Worm (Caenorhabditis elegans) whole organism, L1 larva: ENCODE measurements around the gene htz-1.

Experiments
- C16A3.4 ChIP-seq: fragments of 150-350 bp; optimal IDR thresholded peaks from 2 replicates; lab custom pipeline; 2014; ENCODE audit warnings: missing biosample characterization, missing genetic modification characterization
- blmp-1 ChIP-seq: fragments of 150-350 bp; optimal IDR thresholded peaks from 2 replicates; lab custom pipeline; 2014; ENCODE audit warnings: missing biosample characterization, missing genetic modification characterization
- ceh-88 ChIP-seq: fragments of 200-800 bp; sonication (Bioruptor generic); IDR thresholded peaks from 2 replicates; pipeline ENCODE4 v1.3.6; 2022; ENCODE audit warnings: missing genetic modification characterization, missing compliant biosample characterization
- dsc-1 ChIP-seq: sonication (generic microtip); optimal IDR thresholded peaks from 2 replicates; lab custom pipeline; 2016; ENCODE audit warnings: mild to moderate bottlenecking, missing genetic modification characterization, missing compliant biosample characterization
- efl-1 ChIP-seq, 4 experiments: fragments of 150-350 bp; optimal IDR thresholded peaks in 3 of 4; peaks in 1 of 4; 1 replicate in 1 of 4; 2 replicates in 3 of 4; lab custom pipeline; 2014; ENCODE audit warnings: missing biosample characterization in 2 of 4, missing genetic modification characterization in 2 of 4, missing genetic modification reagents in 2 of 4
- efl-3 ChIP-seq: fragments of 200-800 bp; sonication (Bioruptor generic); optimal IDR thresholded peaks from 2 replicates; lab custom pipeline; 2018; ENCODE audit warnings: mild to moderate bottlenecking, missing genetic modification characterization, missing compliant biosample characterization
- egl-13 ChIP-seq: sonication (generic microtip); optimal IDR thresholded peaks from 2 replicates; lab custom pipeline; 2016; ENCODE audit warnings: missing genotype, missing genetic modification reagents, missing genetic modification characterization, missing compliant biosample characterization
- egl-27 ChIP-seq, 2 experiments: fragments of 150-350 bp in 1 of 2; sonication (generic microtip); optimal IDR thresholded peaks; 3 replicates each; lab custom pipeline; 2017 to 2018; ENCODE audit warnings: missing biosample characterization in 2 of 2, missing genetic modification characterization in 2 of 2, missing genetic modification reagents in 2 of 2
- elt-3 ChIP-seq, 6 experiments: fragments of 150-350 bp in 1 of 6; sonication (generic microtip); optimal IDR thresholded peaks; 2 replicates each; lab custom pipeline; 2017 to 2018; ENCODE audit warnings: missing biosample characterization in 6 of 6, missing genetic modification characterization in 6 of 6, inconsistent platforms in 1 of 6
- ets-5 ChIP-seq: fragments of 200-800 bp; sonication (Bioruptor generic); IDR thresholded peaks from 2 replicates; pipeline ENCODE4 v1.3.6; 2022; ENCODE audit warnings: missing genetic modification characterization, missing compliant biosample characterization
- fkh-10 ChIP-seq: sonication (generic microtip); optimal IDR thresholded peaks from 2 replicates; lab custom pipeline; 2017; ENCODE audit warnings: missing biosample characterization, missing genetic modification reagents, missing genetic modification characterization
- fkh-4 ChIP-seq: sonication (generic microtip); optimal IDR thresholded peaks from 2 replicates; lab custom pipeline; 2016; ENCODE audit warnings: missing compliant biosample characterization, missing genetic modification characterization, borderline replicate concordance
- fos-1 ChIP-seq: fragments of 150-350 bp; optimal IDR thresholded peaks from 2 replicates; lab custom pipeline; 2014; ENCODE audit warnings: missing biosample characterization, missing genetic modification characterization
- hlh-17 ChIP-seq: fragments of 200-800 bp; sonication (Bioruptor generic); optimal IDR thresholded peaks from 2 replicates; lab custom pipeline; 2018; ENCODE audit warnings: missing genetic modification characterization, mild to moderate bottlenecking, missing compliant biosample characterization, moderate library complexity, borderline replicate concordance
- hlh-4 ChIP-seq: sonication (generic microtip); optimal IDR thresholded peaks from 2 replicates; lab custom pipeline; 2016; ENCODE audit warnings: mild to moderate bottlenecking, missing genetic modification characterization, missing compliant biosample characterization
- hpl-2 ChIP-seq: fragments of 150-350 bp; optimal IDR thresholded peaks from 2 replicates; lab custom pipeline; 2014; ENCODE audit warnings: missing biosample characterization, missing genetic modification reagents, missing genetic modification characterization
- irx-1 ChIP-seq: sonication (generic microtip); optimal IDR thresholded peaks from 2 replicates; lab custom pipeline; 2016; ENCODE audit warnings: missing genetic modification characterization, missing compliant biosample characterization
- jun-1 ChIP-seq: fragments of 150-350 bp; optimal IDR thresholded peaks from 2 replicates; lab custom pipeline; 2014; ENCODE audit warnings: missing biosample characterization, missing genetic modification reagents, missing genetic modification characterization
- lin-14 ChIP-seq: fragments of 200-800 bp; sonication (Bioruptor generic); optimal IDR thresholded peaks from 2 replicates; lab custom pipeline; 2018; ENCODE audit warnings: mild to moderate bottlenecking, missing genetic modification characterization, moderate library complexity, missing compliant biosample characterization
- lin-39 ChIP-seq: fragments of 150-350 bp; optimal IDR thresholded peaks from 2 replicates; lab custom pipeline; 2014; ENCODE audit warnings: missing biosample characterization, missing genetic modification reagents, missing genetic modification characterization
- mab-9 ChIP-seq: fragments of 200-800 bp; sonication (Bioruptor generic); IDR thresholded peaks from 2 replicates; pipeline ENCODE4 v1.3.6; 2022; ENCODE audit warnings: missing genetic modification reagents, missing genetic modification characterization, missing compliant biosample characterization
- mdl-1 ChIP-seq, 2 experiments: fragments of 150-350 bp; optimal IDR thresholded peaks; 2 replicates each; lab custom pipeline; 2014 to 2017; ENCODE audit warnings: missing biosample characterization in 2 of 2, missing genetic modification characterization in 2 of 2, inconsistent platforms in 1 of 2
- mep-1 ChIP-seq: fragments of 150-350 bp; optimal IDR thresholded peaks from 2 replicates; lab custom pipeline; 2014; ENCODE audit warnings: missing biosample characterization, missing genetic modification characterization
- nhr-11 ChIP-seq: fragments of 150-350 bp; optimal IDR thresholded peaks from 2 replicates; lab custom pipeline; 2014; ENCODE audit warnings: missing biosample characterization, missing genetic modification characterization
- nhr-12 ChIP-seq: sonication (generic microtip); optimal IDR thresholded peaks from 2 replicates; lab custom pipeline; 2017; ENCODE audit warnings: missing biosample characterization, missing genetic modification characterization
- nhr-19 ChIP-seq: fragments of 200-800 bp; sonication (Bioruptor generic); conservative IDR thresholded peaks from 2 replicates; pipeline ENCODE4 v1.3.6; 2022; ENCODE audit warnings: missing genetic modification characterization, missing compliant biosample characterization
- nhr-20 ChIP-seq: sonication (generic microtip); optimal IDR thresholded peaks from 2 replicates; lab custom pipeline; 2016; ENCODE audit warnings: mild to moderate bottlenecking, missing genetic modification characterization, missing compliant biosample characterization
- nhr-237 ChIP-seq: fragments of 150-350 bp; optimal IDR thresholded peaks from 2 replicates; lab custom pipeline; 2014; ENCODE audit warnings: missing biosample characterization, missing genetic modification characterization
- nhr-71 ChIP-seq: sonication (generic microtip); optimal IDR thresholded peaks from 2 replicates; lab custom pipeline; 2016; ENCODE audit warnings: mild to moderate bottlenecking, missing genetic modification characterization, moderate library complexity, missing compliant biosample characterization
- nhr-77 ChIP-seq: fragments of 150-350 bp; optimal IDR thresholded peaks from 2 replicates; lab custom pipeline; 2014; ENCODE audit warnings: missing biosample characterization, missing genetic modification characterization
- nhr-84 ChIP-seq: sonication (generic microtip); optimal IDR thresholded peaks from 2 replicates; lab custom pipeline; 2017; ENCODE audit warnings: missing biosample characterization, missing genetic modification characterization
- pag-3 ChIP-seq: sonication (generic microtip); optimal IDR thresholded peaks from 2 replicates; lab custom pipeline; 2017; ENCODE audit warnings: missing genetic modification characterization, mild to moderate bottlenecking, missing compliant biosample characterization, antibody characterized with exemption, borderline replicate concordance; ENCODE audit not compliant: insufficient read depth
- rnt-1 ChIP-seq: sonication (generic microtip); optimal IDR thresholded peaks from 2 replicates; lab custom pipeline; 2016; ENCODE audit warnings: mild to moderate bottlenecking, missing genetic modification characterization, moderate library complexity, missing compliant biosample characterization
- snu-23 ChIP-seq: sonication (generic microtip); optimal IDR thresholded peaks from 2 replicates; lab custom pipeline; 2016; ENCODE audit warnings: missing genetic modification characterization, missing compliant biosample characterization
- sox-4 ChIP-seq: sonication (generic microtip); optimal IDR thresholded peaks from 2 replicates; lab custom pipeline; 2016; ENCODE audit warnings: missing genetic modification characterization, missing compliant biosample characterization
- sptf-1 ChIP-seq: fragments of 150-350 bp; optimal IDR thresholded peaks from 2 replicates; lab custom pipeline; 2014; ENCODE audit warnings: missing biosample characterization, missing genetic modification characterization
- xbp-1 ChIP-seq: sonication (generic microtip); optimal IDR thresholded peaks from 2 replicates; lab custom pipeline; 2016; ENCODE audit warnings: missing genetic modification characterization, missing compliant biosample characterization
- zag-1 ChIP-seq: fragments of 150-350 bp; optimal IDR thresholded peaks from 2 replicates; lab custom pipeline; 2014; ENCODE audit warnings: missing biosample characterization, missing genetic modification characterization
- zip-4 ChIP-seq: fragments of 200-800 bp; sonication (Bioruptor generic); optimal IDR thresholded peaks from 2 replicates; lab custom pipeline; 2018; ENCODE audit warnings: mild to moderate bottlenecking, missing genetic modification characterization, moderate library complexity, missing compliant biosample characterization
- ztf-11 ChIP-seq, 2 experiments: sonication (generic microtip); optimal IDR thresholded peaks; 2 replicates each; lab custom pipeline; 2016 to 2017; ENCODE audit warnings: missing genetic modification characterization in 2 of 2, missing biosample characterization in 1 of 2, missing compliant biosample characterization in 1 of 2
- ztf-4 ChIP-seq: fragments of 150-350 bp; optimal IDR thresholded peaks from 2 replicates; lab custom pipeline; 2014; ENCODE audit warnings: missing biosample characterization, missing genetic modification characterization

Gene htz-1

ce11 chrIV:4398420-4398819, 47.6 kb upstream of the htz-1 start (continued):
- TF ChIP-seq nhr-12 (no peak), dsc-1 (no peak), lin-14 (peak; percentile 45), sptf-1 (tag; lab: Kevin White, UChicago) (no peak), fos-1 (tag; lab: Kevin White, UChicago) (no peak), nhr-20 (peak; percentile 7), sox-4 (no peak), lin-39 (no peak), ceh-88 (no peak), ztf-11 (tag; optimal IDR thresholded peaks at IDR 0.05; lab: Kevin White, UChicago) (no peak), nhr-71 (tag; lab: Kevin White, UChicago) (no peak), egl-13 (no peak), hlh-17 (GFP tag; lab: Kevin White, UChicago) (no peak), nhr-84 (tag; lab: Kevin White, UChicago) (no peak), efl-3 (GFP tag; lab: Kevin White, UChicago) (no peak), rnt-1 (tag; lab: Kevin White, UChicago) (peak; percentile 32), pag-3 (no peak), xbp-1 (tag; lab: Kevin White, UChicago) (no peak), zag-1 (no peak), egl-27 (tag; optimal IDR thresholded peaks at IDR 0.05; lab: Kevin White, UChicago) (no peak), hlh-4 (tag; lab: Kevin White, UChicago) (no peak), mab-9 (GFP tag; lab: Robert Waterston, UW) (no peak), jun-1 (tag; lab: Kevin White, UChicago) (no peak), snu-23 (no peak), C16A3.4 (tag; lab: Kevin White, UChicago) (no peak)

- no peak for TF ChIP-seq efl-1 (optimal IDR thresholded peaks at IDR 0.05; lab: Kevin White, UChicago)
- TF ChIP-seq efl-1 (GFP tag; optimal IDR thresholded peaks at IDR 0.05 in 1 of 2; lab: Kevin White, UChicago) = peak in 1 of 2 experiments; percentile 56
- TF ChIP-seq nhr-237 (tag; lab: Kevin White, UChicago) = no peak
These were observed 47.1 kb upstream of the htz-1 start for ce11 chrIV:4398890-4399289.

- TF ChIP-seq blmp-1 (peak; percentile 63), efl-1 (optimal IDR thresholded peaks at IDR 0.05; lab: Kevin White, UChicago) (peak in 1 of 2 experiments; percentile 1), efl-1 (GFP tag; optimal IDR thresholded peaks at IDR 0.05 in 1 of 2; lab: Kevin White, UChicago) (peak in 1 of 2 experiments; percentile 71), zip-4 (GFP tag; lab: Kevin White, UChicago) (no peak), ztf-4 (tag; lab: Kevin White, UChicago) (no peak)
- TF ChIP-seq, all 84 proteins: peak for 2
These were observed 46.4 kb upstream of the htz-1 start for ce11 chrIV:4399418-4400136.

- TF ChIP-seq hlh-4 (tag; lab: Kevin White, UChicago) (no peak), C16A3.4 (tag; lab: Kevin White, UChicago) (peak; percentile 72), nhr-19 (peak; percentile 89), mdl-1 (tag; optimal IDR thresholded peaks at IDR 0.05; lab: Kevin White, UChicago) (peak; percentile 10 to 63), ets-5 (GFP tag; lab: Robert Waterston, UW) (no peak), hpl-2 (GFP tag; lab: Kevin White, UChicago) (peak; percentile 74), dsc-1 (no peak), irx-1 (tag; lab: Kevin White, UChicago) (peak; percentile 80), ceh-88 (0 out of 2 replicates have a peak, but pooled peaks have one; percentile 43), fkh-4 (tag; lab: Kevin White, UChicago) (no peak), nhr-11 (tag; lab: Kevin White, UChicago) (peak; percentile 68), mab-9 (GFP tag; lab: Robert Waterston, UW) (peak; percentile 59), zag-1 (no peak), hlh-17 (GFP tag; lab: Kevin White, UChicago) (no peak), nhr-77 (tag; lab: Kevin White, UChicago) (peak; percentile 61), nhr-237 (tag; lab: Kevin White, UChicago) (peak; percentile 57), fkh-10 (GFP tag; lab: Kevin White, UChicago) (no peak), rnt-1 (tag; lab: Kevin White, UChicago) (peak; percentile 49), mep-1 (tag; lab: Kevin White, UChicago) (peak; percentile 78), lin-14 (peak; percentile 95), nhr-20 (peak; percentile 84), elt-3 (tag; optimal IDR thresholded peaks at IDR 0.05; lab: Kevin White, UChicago) (peak in 3 of 6 experiments; percentile 69 to 89 (median 76)), zip-4 (GFP tag; lab: Kevin White, UChicago) (no peak)
These were observed 45.4 kb upstream of the htz-1 start, which contains the start of gene Y24D9A.6 for ce11 chrIV:4400350-4401326. TSS of gene Y24D9A.6 (minus strand) at chrIV:4400400.
